Worm (Caenorhabditis elegans): ENCODE data around the gene Y54E2A.7.

Gene Y54E2A.7

DNA sequence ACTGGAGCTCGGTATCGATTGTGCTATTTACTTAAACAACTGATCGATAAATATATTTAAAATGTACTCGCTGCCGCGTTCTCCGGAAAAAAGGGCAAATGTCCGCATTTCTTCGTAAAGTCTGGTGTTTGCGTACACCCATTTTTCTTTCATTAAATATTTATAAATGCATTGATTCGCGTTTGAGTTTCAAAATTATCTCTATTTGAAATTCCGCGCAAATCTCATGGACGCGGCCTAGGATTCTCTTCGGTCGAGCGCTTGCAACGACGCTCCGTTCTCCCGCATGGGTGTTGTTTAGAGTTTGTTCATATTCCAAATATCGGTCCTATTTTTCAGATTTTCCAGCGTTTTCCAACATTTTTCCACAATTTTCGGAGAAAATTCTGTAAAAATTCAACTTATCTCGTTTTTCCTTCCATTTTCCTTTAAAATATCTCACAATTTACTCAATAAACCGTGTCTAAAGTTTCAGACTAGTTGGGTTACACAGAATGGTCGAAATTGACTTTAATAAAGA is 22.2 kb upstream of the Y54E2A.7 start, which contains the start of gene eif-3.B (continued):
- peak; percentile 50 for TF ChIP-seq tbp1 (GFP tag; optimal IDR thresholded peaks at IDR 0.05)
- 0 out of 2 replicates have a peak, but pooled peaks have one; percentile 29 for TF ChIP-seq bed-2 (GFP tag; IDR thresholded peaks at IDR 0.05)
- TF ChIP-seq B0019.2 (GFP tag; conservative IDR thresholded peaks at IDR 0.05) = no peak
- 0 out of 2 replicates have a peak, but pooled peaks have one; percentile 14 for TF ChIP-seq ztf-6 (GFP tag; IDR thresholded peaks at IDR 0.05)
- TF ChIP-seq snpc-1.1 (tag; optimal IDR thresholded peaks at IDR 0.05; ENCODE audit: insufficient read depth) = peak; percentile 38
- TF ChIP-seq egl-18 (GFP tag; IDR thresholded peaks at IDR 0.05) = 0 out of 2 replicates have a peak, but pooled peaks have one; percentile 38
- TF ChIP-seq cebp-1 (GFP tag; IDR thresholded peaks at IDR 0.05) = 0 out of 2 replicates have a peak, but pooled peaks have one; percentile 44
- peak; percentile 82 for TF ChIP-seq cebp-1 (tag; optimal IDR thresholded peaks at IDR 0.05)
- TF ChIP-seq sdz-38 (tag; optimal IDR thresholded peaks at IDR 0.05) = no peak
- TF ChIP-seq nhr-27 (tag; optimal IDR thresholded peaks at IDR 0.05) = no peak
- no peak for TF ChIP-seq unc-62 (GFP tag; optimal IDR thresholded peaks at IDR 0.05)
- TF ChIP-seq C17E4.6 (GFP tag; IDR thresholded peaks at IDR 0.05) = no peak
- no peak for TF ChIP-seq nhr-179 (tag; optimal IDR thresholded peaks at IDR 0.05)
- TF ChIP-seq ama-1 (optimal IDR thresholded peaks at IDR 0.05) = no peak
- no peak for TF ChIP-seq ama-1 (GFP tag; optimal IDR thresholded peaks at IDR 0.05)
- no peak for TF ChIP-seq B0035.1 (tag; optimal IDR thresholded peaks at IDR 0.05)
- TF ChIP-seq B0336.3 (GFP tag; IDR thresholded peaks at IDR 0.05) = peak; percentile 46; the same call in 1 of the 2 replicates
- peak; percentile 45 for TF ChIP-seq snpc-4 (GFP tag; optimal IDR thresholded peaks at IDR 0.05)
- peak; percentile 13 to 86 (median 84) for TF ChIP-seq snpc-4 (tag; optimal IDR thresholded peaks at IDR 0.05)
- TF ChIP-seq F33H1.4 (GFP tag; IDR thresholded peaks at IDR 0.05) = peak; percentile 65
- TF ChIP-seq mel-28 (tag; optimal IDR thresholded peaks at IDR 0.05; ENCODE audit: borderline replicate concordance) = no peak
- no peak for TF ChIP-seq nhr-90 (tag; optimal IDR thresholded peaks at IDR 0.05)
- no peak for TF ChIP-seq ceh-40 (GFP tag; IDR thresholded peaks at IDR 0.05)
- TF ChIP-seq ceh-100 (GFP tag; IDR thresholded peaks at IDR 0.05) = peak; percentile 73
- TF ChIP-seq hmg-1.2 (GFP tag; IDR thresholded peaks at IDR 0.05) = peak; percentile 38
- TF ChIP-seq nfya-1 (tag; optimal IDR thresholded peaks at IDR 0.05; ENCODE audit: borderline replicate concordance, insufficient read depth) = no peak
- TF ChIP-seq ccch-3 (GFP tag; optimal IDR thresholded peaks at IDR 0.05) = no peak
- TF ChIP-seq aptf-3 (GFP tag; IDR thresholded peaks at IDR 0.05) = no peak
- peak; percentile 33 for TF ChIP-seq repo-1 (tag; optimal IDR thresholded peaks at IDR 0.05)
- no peak for TF ChIP-seq sea-2 (GFP tag; IDR thresholded peaks at IDR 0.05)
- TF ChIP-seq attf-3 (GFP tag; conservative IDR thresholded peaks at IDR 0.05) = peak; percentile 95
- no peak for TF ChIP-seq nhr-120 (GFP tag; IDR thresholded peaks at IDR 0.05)
- peak; percentile 83 for TF ChIP-seq ekl-4 (GFP tag; IDR thresholded peaks at IDR 0.05)
- no peak for TF ChIP-seq hlh-12 (tag; optimal IDR thresholded peaks at IDR 0.05)
- TF ChIP-seq xnd-1 (tag; optimal IDR thresholded peaks at IDR 0.05) = peak; percentile 37
- peak; percentile 40 for TF ChIP-seq nhr-80 (tag; optimal IDR thresholded peaks at IDR 0.05)
- 0 out of 2 replicates have a peak, but pooled peaks have one; percentile 45 for TF ChIP-seq Y53G8AR.9 (GFP tag; conservative IDR thresholded peaks at IDR 0.05)
- no peak for TF ChIP-seq ztf-3 (GFP tag; optimal IDR thresholded peaks at IDR 0.05)
- TF ChIP-seq F57A8.1 (GFP tag; optimal IDR thresholded peaks at IDR 0.05) = no peak
- TF ChIP-seq ceh-58 (GFP tag; IDR thresholded peaks at IDR 0.05) = no peak
- TF ChIP-seq D2030.7 (GFP tag; IDR thresholded peaks at IDR 0.05) = peak; percentile 80
- TF ChIP-seq mcd-1 (GFP tag; IDR thresholded peaks at IDR 0.05) = peak; percentile 86
- TF ChIP-seq mes-4 (tag; optimal IDR thresholded peaks at IDR 0.05) = no peak
- TF ChIP-seq lin-54 (GFP tag; optimal IDR thresholded peaks at IDR 0.05) = peak; percentile 95
- peak; percentile 34 for TF ChIP-seq F49E8.2 (tag; optimal IDR thresholded peaks at IDR 0.05; ENCODE audit: insufficient read depth)
- no peak for TF ChIP-seq ets-4 (GFP tag; optimal IDR thresholded peaks at IDR 0.05)
- peak; percentile 62 for TF ChIP-seq unc-130 (GFP tag; optimal IDR thresholded peaks at IDR 0.05)
- TF ChIP-seq akir-1 (GFP tag; optimal IDR thresholded peaks at IDR 0.05) = no peak
- TF ChIP-seq dpff-1 (tag; optimal IDR thresholded peaks at IDR 0.05) = no peak

Data from whole organism, young adult.